Worm (Caenorhabditis elegans): ENCODE measurements around the gene srg-54.
A peak's percentile ranks its signal among the peaks of the same experiment; 100 is the strongest.

The srg-54 gene

ce11 chrV:14921509-14921908 is 2.5 kb downstream of the srg-54 start, which contains the start of gene zmp-4:
zmp-4 (minus strand) TSS chrV:14921609.
- TF ChIP-seq zag-1 (tag; optimal IDR thresholded peaks at IDR 0.05) = no peak
- no peak for TF ChIP-seq snpc-4 (tag; optimal IDR thresholded peaks at IDR 0.05)
- TF ChIP-seq jun-1 (tag; optimal IDR thresholded peaks at IDR 0.05) = no peak
- no peak for TF ChIP-seq fos-1 (tag; optimal IDR thresholded peaks at IDR 0.05)
- no peak for TF ChIP-seq ceh-28 (tag; optimal IDR thresholded peaks at IDR 0.05)
- no peak for TF ChIP-seq nfya-1 (tag; optimal IDR thresholded peaks at IDR 0.05; ENCODE audit: insufficient read depth)
- no peak for TF ChIP-seq nhr-67 (tag; optimal IDR thresholded peaks at IDR 0.05)
- no peak for TF ChIP-seq nhr-237 (tag; optimal IDR thresholded peaks at IDR 0.05)
- no peak for TF ChIP-seq nhr-12 (tag; optimal IDR thresholded peaks at IDR 0.05)
- no peak for TF ChIP-seq lin-15B (tag; optimal IDR thresholded peaks at IDR 0.05)
- no peak for TF ChIP-seq nhr-76 (tag; optimal IDR thresholded peaks at IDR 0.05)
- TF ChIP-seq sea-2 (GFP tag; optimal IDR thresholded peaks at IDR 0.05) = no peak
- no peak for TF ChIP-seq nhr-43 (tag; optimal IDR thresholded peaks at IDR 0.05; ENCODE audit: poor library complexity, severe bottlenecking)
- no peak for TF ChIP-seq ztf-11 (tag; optimal IDR thresholded peaks at IDR 0.05)
- TF ChIP-seq skn-1 (tag; optimal IDR thresholded peaks at IDR 0.05) = no peak
- TF ChIP-seq egl-5 (tag; optimal IDR thresholded peaks at IDR 0.05) = no peak
- no peak for TF ChIP-seq ama-1 (optimal IDR thresholded peaks at IDR 0.05)
- no peak for TF ChIP-seq daf-12 (tag; optimal IDR thresholded peaks at IDR 0.05)

ce11 chrV:14915599-14915998 is 8.4 kb downstream of the srg-54 start, which contains the start of gene H12D21.11:
H12D21.11 (plus strand) TSS chrV:14915899.
- TF ChIP-seq ZK546.5 (tag; optimal IDR thresholded peaks at IDR 0.05) (no peak), sea-2 (GFP tag; optimal IDR thresholded peaks at IDR 0.05) (no peak), elt-2 (tag; optimal IDR thresholded peaks at IDR 0.05) (no peak), jun-1 (tag; optimal IDR thresholded peaks at IDR 0.05) (no peak), nhr-77 (tag; optimal IDR thresholded peaks at IDR 0.05) (no peak), ceh-16 (tag; optimal IDR thresholded peaks at IDR 0.05) (no peak), hmg-11 (tag; optimal IDR thresholded peaks at IDR 0.05) (no peak), lin-39 (tag; optimal IDR thresholded peaks at IDR 0.05) (no peak), fkh-10 (GFP tag; optimal IDR thresholded peaks at IDR 0.05) (no peak), unc-62 (GFP tag; optimal IDR thresholded peaks at IDR 0.05) (no peak), ztf-11 (tag; optimal IDR thresholded peaks at IDR 0.05) (no peak), egl-27 (tag; optimal IDR thresholded peaks at IDR 0.05) (no peak), pqm-1 (tag; optimal IDR thresholded peaks at IDR 0.05) (no peak), elt-3 (tag; optimal IDR thresholded peaks at IDR 0.05) (no peak), nhr-43 (tag; optimal IDR thresholded peaks at IDR 0.05; ENCODE audit: poor library complexity, severe bottlenecking) (no peak), tbx-2 (tag; optimal IDR thresholded peaks at IDR 0.05) (no peak), nhr-67 (tag; optimal IDR thresholded peaks at IDR 0.05) (no peak), daf-12 (tag; optimal IDR thresholded peaks at IDR 0.05) (no peak)

- TF ChIP-seq egl-5 (tag; optimal IDR thresholded peaks at IDR 0.05) (peak; percentile 7), nhr-28 (tag; optimal IDR thresholded peaks at IDR 0.05) (no peak), nhr-77 (tag; optimal IDR thresholded peaks at IDR 0.05) (no peak), nhr-43 (tag; optimal IDR thresholded peaks at IDR 0.05; ENCODE audit: poor library complexity, severe bottlenecking) (no peak), daf-12 (tag; optimal IDR thresholded peaks at IDR 0.05) (no peak), ceh-9 (tag; optimal IDR thresholded peaks at IDR 0.05) (no peak), ceh-16 (tag; optimal IDR thresholded peaks at IDR 0.05) (no peak), ZK546.5 (tag; optimal IDR thresholded peaks at IDR 0.05) (no peak)
Measured at ce11 chrV:14910758-14911157, 13.2 kb downstream of the srg-54 start.

ce11 chrV:14909331-14909835 is 14.6 kb downstream of the srg-54 start, which contains the start of gene H12D21.9:
H12D21.9 (minus strand) TSS chrV:14909478.
- TF ChIP-seq egl-27 (tag; optimal IDR thresholded peaks at IDR 0.05) (no peak), snpc-4 (tag; optimal IDR thresholded peaks at IDR 0.05) (no peak), pha-4 (tag; optimal IDR thresholded peaks at IDR 0.05) (no peak), eor-1 (tag; optimal IDR thresholded peaks at IDR 0.05) (no peak), ZK546.5 (tag; optimal IDR thresholded peaks at IDR 0.05) (no peak), nhr-67 (tag; optimal IDR thresholded peaks at IDR 0.05) (no peak), nfya-1 (tag; optimal IDR thresholded peaks at IDR 0.05; ENCODE audit: insufficient read depth) (no peak), nhr-43 (tag; optimal IDR thresholded peaks at IDR 0.05; ENCODE audit: poor library complexity, severe bottlenecking) (no peak), ceh-16 (tag; optimal IDR thresholded peaks at IDR 0.05) (no peak), nhr-77 (tag; optimal IDR thresholded peaks at IDR 0.05) (no peak), egl-5 (tag; optimal IDR thresholded peaks at IDR 0.05) (no peak), nhr-28 (tag; optimal IDR thresholded peaks at IDR 0.05) (no peak), unc-39 (tag; optimal IDR thresholded peaks at IDR 0.05) (no peak), unc-62 (GFP tag; optimal IDR thresholded peaks at IDR 0.05) (no peak), lin-39 (tag; optimal IDR thresholded peaks at IDR 0.05) (no peak), nhr-76 (tag; optimal IDR thresholded peaks at IDR 0.05) (no peak), sea-2 (GFP tag; optimal IDR thresholded peaks at IDR 0.05) (no peak), ztf-11 (tag; optimal IDR thresholded peaks at IDR 0.05) (no peak), jun-1 (tag; optimal IDR thresholded peaks at IDR 0.05) (no peak), mml-1 (tag; optimal IDR thresholded peaks at IDR 0.05) (no peak)

Measured in whole organism, L3 larva.